Fruit fly (Drosophila melanogaster): ENCODE measurements around the gene CG17186.
A peak's percentile ranks its signal among the peaks of the same experiment; 100 is the strongest.

Gene CG17186

dm6 chr3R:19860996-19861719 is 16.2 kb downstream of the CG17186 start, which contains the start of the genes Ire1 and Mrm2 (continued):
- TF ChIP-seq CG11247 (GFP tag; IDR thresholded peaks at IDR 0.05) = peak; percentile 77
- TF ChIP-seq Doc3 (GFP tag; IDR thresholded peaks at IDR 0.05; ENCODE audit: partially characterized antibody) = peak; percentile 62
- TF ChIP-seq nmo (GFP tag; optimal IDR thresholded peaks at IDR 0.05) = peak; percentile 92
- TF ChIP-seq Fer1 (GFP tag; optimal IDR thresholded peaks at IDR 0.05) = peak; percentile 57
- TF ChIP-seq pum (GFP tag; optimal IDR thresholded peaks at IDR 0.05) = peak; percentile 91
- TF ChIP-seq BEAF-32 (GFP tag; optimal IDR thresholded peaks at IDR 0.05) = peak; percentile 89
- TF ChIP-seq ems (GFP tag; optimal IDR thresholded peaks at IDR 0.05) = peak; percentile 72
- TF ChIP-seq rib (GFP tag; IDR thresholded peaks at IDR 0.05) = peak; percentile 32; the same call in 1 of the 2 replicates
- TF ChIP-seq CG9876 (GFP tag; optimal IDR thresholded peaks at IDR 0.05) = peak; percentile 85
- TF ChIP-seq CG9932 (GFP tag; IDR thresholded peaks at IDR 0.05) = peak; percentile 93
- peak; percentile 87 for TF ChIP-seq fu2 (GFP tag; optimal IDR thresholded peaks at IDR 0.05)
- TF ChIP-seq CG11085 (GFP tag; IDR thresholded peaks at IDR 0.05) = peak; percentile 72
- peak; percentile 79 for TF ChIP-seq CG34224 (GFP tag; IDR thresholded peaks at IDR 0.05; ENCODE audit: partially characterized antibody)
- TF ChIP-seq CG6791 (GFP tag; IDR thresholded peaks at IDR 0.05; ENCODE audit: partially characterized antibody) = peak; percentile 74; the same call in 2 of the 3 replicates
- peak; percentile 83 for TF ChIP-seq CG2712 (tag; optimal IDR thresholded peaks at IDR 0.05)
- TF ChIP-seq pb (GFP tag; optimal IDR thresholded peaks at IDR 0.05) = peak; percentile 82
- peak; percentile 87 for TF ChIP-seq CoRest (tag; optimal IDR thresholded peaks at IDR 0.05)
- TF ChIP-seq dan (GFP tag; IDR thresholded peaks at IDR 0.05) = 0 out of 2 replicates have a peak, but pooled peaks have one; percentile 30
- TF ChIP-seq CG9437 (GFP tag; optimal IDR thresholded peaks at IDR 0.05) = peak; percentile 61
- peak; percentile 75 to 95 for TF ChIP-seq tll (GFP tag; optimal IDR thresholded peaks at IDR 0.05)
- TF ChIP-seq B-H1 (GFP tag; IDR thresholded peaks at IDR 0.05) = 0 out of 3 replicates have a peak, but pooled peaks have one; percentile 38
- TF ChIP-seq bcd (GFP tag; optimal IDR thresholded peaks at IDR 0.05) = peak; percentile 80
- TF ChIP-seq GATAe (GFP tag; conservative IDR thresholded peaks at IDR 0.05) = peak; percentile 39; the same call in 1 of the 2 replicates
- TF ChIP-seq CG2116 (GFP tag; optimal IDR thresholded peaks at IDR 0.05) = peak; percentile 91
- peak; percentile 72 for TF ChIP-seq croc (GFP tag; conservative IDR thresholded peaks at IDR 0.05)
- peak; percentile 46 for TF ChIP-seq CG3065 (GFP tag; optimal IDR thresholded peaks at IDR 0.05)
- peak; percentile 36 for TF ChIP-seq scrt (GFP tag; optimal IDR thresholded peaks at IDR 0.05)
- peak; percentile 95 for TF ChIP-seq shn (GFP tag; optimal IDR thresholded peaks at IDR 0.05)
- peak; percentile 52 for TF ChIP-seq CG1792 (GFP tag; optimal IDR thresholded peaks at IDR 0.05)
- TF ChIP-seq CG7786 (GFP tag; optimal IDR thresholded peaks at IDR 0.05) = peak; percentile 86
- 0 out of 2 replicates have a peak, but pooled peaks have one; percentile 65 for TF ChIP-seq sna (GFP tag; IDR thresholded peaks at IDR 0.05; ENCODE audit: partially characterized antibody)
- TF ChIP-seq Hr78 (GFP tag; optimal IDR thresholded peaks at IDR 0.05) = peak; percentile 1 to 72
- peak; percentile 49 for TF ChIP-seq cato (GFP tag; optimal IDR thresholded peaks at IDR 0.05; ENCODE audit: borderline replicate concordance)
- peak; percentile 89 for TF ChIP-seq zfh2 (GFP tag; optimal IDR thresholded peaks at IDR 0.05)
- TF ChIP-seq CG15696 (tag; optimal IDR thresholded peaks at IDR 0.05) = peak; percentile 79
- TF ChIP-seq CG12391 (tag; optimal IDR thresholded peaks at IDR 0.05) = peak; percentile 89
- peak; percentile 55 for TF ChIP-seq Nf-YB (GFP tag; optimal IDR thresholded peaks at IDR 0.05)
- TF ChIP-seq CG4617 (GFP tag; optimal IDR thresholded peaks at IDR 0.05; ENCODE audit: borderline replicate concordance) = peak; percentile 94
- TF ChIP-seq ssp (GFP tag; IDR thresholded peaks at IDR 0.05) = peak; percentile 100
- peak; percentile 48 for TF ChIP-seq CG3995 (GFP tag; optimal IDR thresholded peaks at IDR 0.05)
- peak; percentile 89 for TF ChIP-seq Lhr (GFP tag; optimal IDR thresholded peaks at IDR 0.05)
- TF ChIP-seq CG2202 (tag; optimal IDR thresholded peaks at IDR 0.05) = peak; percentile 47
- TF ChIP-seq ranshi (GFP tag; IDR thresholded peaks at IDR 0.05) = peak; percentile 77; the same call in 1 of the 2 replicates
- TF ChIP-seq yki (optimal IDR thresholded peaks at IDR 0.05) = no peak
- peak; percentile 79 for TF ChIP-seq CG12744 (GFP tag; optimal IDR thresholded peaks at IDR 0.05)
- TF ChIP-seq gce (GFP tag; IDR thresholded peaks at IDR 0.05) = 0 out of 3 replicates have a peak, but pooled peaks have one; percentile 55
- peak; percentile 72 to 78 for TF ChIP-seq Hr51 (GFP tag; optimal IDR thresholded peaks at IDR 0.05)

Measured in whole organism, embryonic.